Fruit fly (Drosophila melanogaster): ENCODE results near the gene ca.

DNA sequence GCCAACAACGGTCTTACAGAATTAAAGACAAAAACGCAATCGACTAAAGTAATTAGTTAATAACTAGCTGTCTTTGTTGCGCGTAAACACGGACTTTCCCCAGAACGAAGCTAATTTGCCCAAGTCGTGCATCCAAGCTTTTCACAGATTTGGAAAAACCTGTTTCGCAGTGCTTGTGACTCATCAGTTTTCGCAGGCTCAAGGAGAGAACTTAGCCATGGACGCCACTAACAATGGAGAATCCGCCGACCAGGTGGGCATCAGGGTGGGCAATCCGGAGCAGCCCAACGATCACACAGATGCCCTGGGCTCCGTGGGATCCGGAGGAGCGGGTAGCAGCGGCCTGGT lies 7.0 kb upstream of the ca start:
- TF ChIP-seq cic (GFP tag; optimal IDR thresholded peaks at IDR 0.05) (no peak), Hr96 (GFP tag; optimal IDR thresholded peaks at IDR 0.05) (no peak), bab1 (GFP tag; optimal IDR thresholded peaks at IDR 0.05) (peak; percentile 14), kay (GFP tag; ENCODE audit: borderline replicate concordance) (no peak), CG11617 (GFP tag; optimal IDR thresholded peaks at IDR 0.05) (no peak), CG14711 (tag; optimal IDR thresholded peaks at IDR 0.05) (no peak), CG7101 (tag; optimal IDR thresholded peaks at IDR 0.05) (no peak), Clk (GFP tag; optimal IDR thresholded peaks at IDR 0.05) (no peak), ovo (GFP tag; optimal IDR thresholded peaks at IDR 0.05) (no peak)

Data from whole organism, adult.